Worm (Caenorhabditis elegans): ENCODE results near the gene T22B7.22.

DNA sequence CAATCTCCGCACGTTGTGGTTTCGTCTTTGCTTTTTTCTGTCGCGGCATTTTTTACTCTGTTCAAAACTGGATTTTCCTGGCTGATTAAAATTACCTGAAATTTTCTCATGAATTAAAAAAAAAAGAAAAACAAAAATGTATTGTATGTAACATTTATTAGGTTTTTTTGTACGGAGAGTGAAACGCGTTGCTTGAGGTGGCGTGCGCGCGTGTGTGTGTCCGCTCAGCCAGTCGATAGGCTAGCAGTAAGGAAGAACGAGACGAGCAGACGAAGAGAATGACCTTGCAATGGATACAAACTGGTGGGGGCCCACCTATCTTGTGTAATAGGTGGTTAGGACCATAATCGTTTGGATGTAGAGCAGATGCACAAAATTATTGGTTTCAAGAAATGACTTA lies 18.5 kb upstream of the T22B7.22 start, which contains the start of gene T22B7.4:
- no peak for TF ChIP-seq dao-5 (tag; optimal IDR thresholded peaks at IDR 0.05)
- no peak for TF ChIP-seq him-1 (tag; optimal IDR thresholded peaks at IDR 0.05)
- TF ChIP-seq W03F9.2 (tag; optimal IDR thresholded peaks at IDR 0.05), result no peak

Measured in whole organism, L4/young adult.